Fruit fly (Drosophila melanogaster) whole organism, adult: ENCODE data around the gene Pfdn1.

ENCODE experiments used
- CG11617 ChIP-seq: fragments of 200-800 bp; sonication (Bioruptor generic); optimal IDR thresholded peaks from 2 replicates; lab custom pipeline; 2017; ENCODE audit warnings: mild to moderate bottlenecking, missing biosample characterization, missing genetic modification reagents, missing genetic modification characterization
- CG12768 ChIP-seq: fragments of 200-800 bp; sonication (Bioruptor generic); optimal IDR thresholded peaks from 2 replicates; lab custom pipeline; 2017; ENCODE audit warnings: missing biosample characterization, missing genetic modification characterization, mild to moderate bottlenecking, moderate library complexity, missing genetic modification reagents
- CG7045 ChIP-seq: fragments of 200-800 bp; sonication (Bioruptor generic); optimal IDR thresholded peaks from 2 replicates; lab custom pipeline; 2017; ENCODE audit warnings: missing biosample characterization, mild to moderate bottlenecking, missing genetic modification characterization
- CG7101 ChIP-seq: fragments of 200-800 bp; sonication (Bioruptor generic); optimal IDR thresholded peaks from 2 replicates; lab custom pipeline; 2018; ENCODE audit warnings: missing biosample characterization, mild to moderate bottlenecking, missing genetic modification characterization, moderate library complexity
- Mnt ChIP-seq: fragments of 200-800 bp; sonication (Bioruptor generic); optimal IDR thresholded peaks from 2 replicates; lab custom pipeline; 2016; ENCODE audit warnings: missing biosample characterization, mild to moderate bottlenecking, missing genetic modification characterization
- bab1 ChIP-seq: fragments of 200-800 bp; sonication (Bioruptor generic); optimal IDR thresholded peaks from 3 replicates; lab custom pipeline; 2019; ENCODE audit warnings: missing biosample characterization, mild to moderate bottlenecking, missing genetic modification characterization, moderate library complexity
- kay ChIP-seq: fragments of 200-800 bp; sonication (Bioruptor generic); peaks from one replicate; lab custom pipeline; 2016; ENCODE audit warnings: missing biosample characterization, missing genetic modification characterization, borderline replicate concordance
- tj ChIP-seq: fragments of 200-800 bp; sonication (Bioruptor generic); optimal IDR thresholded peaks from 3 replicates; lab custom pipeline; 2017; ENCODE audit warnings: missing biosample characterization, mild to moderate bottlenecking, missing genetic modification characterization, moderate library complexity

DNA sequence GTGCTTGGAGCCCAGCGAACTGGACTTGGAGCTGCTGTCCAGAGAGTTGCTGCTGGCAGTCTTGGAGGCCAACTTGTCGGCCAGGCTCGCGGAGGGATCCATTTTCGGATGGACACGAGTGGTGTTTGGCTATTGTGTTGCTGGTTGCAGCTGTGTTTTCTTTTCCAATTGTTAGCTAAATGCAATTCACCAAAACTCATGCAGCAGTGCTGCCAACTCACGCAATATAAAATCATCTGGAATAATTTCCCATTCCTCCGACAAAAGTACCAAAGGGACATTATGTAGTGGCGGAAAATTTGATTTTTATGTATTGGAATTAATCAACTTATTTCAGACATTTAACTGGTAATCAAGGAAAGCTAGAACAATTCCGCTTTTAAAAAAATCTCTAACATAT, 32.2 kb upstream of the Pfdn1 start, which contains the start of gene mtm:
- no peak for TF ChIP-seq Mnt (GFP tag; lab: Kevin White, UChicago)
- no peak for TF ChIP-seq kay (GFP tag; lab: Kevin White, UChicago)
- TF ChIP-seq CG7045 (GFP tag; lab: Kevin White, UChicago): no peak
- TF ChIP-seq CG11617 (GFP tag; lab: Kevin White, UChicago): no peak
- TF ChIP-seq CG12768: no peak
- peak; percentile 56 for TF ChIP-seq bab1 (GFP tag; lab: Kevin White, UChicago)
- TF ChIP-seq CG7101 (tag; lab: Kevin White, UChicago): no peak
- peak; percentile 39 for TF ChIP-seq tj (GFP tag; lab: Kevin White, UChicago)
